Worm (Caenorhabditis elegans): ENCODE results near the gene K03H6.4.

Gene K03H6.4

ce11 chrIV:1469093-1469492 is 52.0 kb downstream of the K03H6.4 start:
- TF ChIP-seq ceh-88 (GFP tag; IDR thresholded peaks at IDR 0.05) (no peak), lin-35 (GFP tag; optimal IDR thresholded peaks at IDR 0.05) (no peak), mep-1 (tag; optimal IDR thresholded peaks at IDR 0.05) (no peak), fkh-8 (tag; optimal IDR thresholded peaks at IDR 0.05) (no peak), nhr-237 (tag; optimal IDR thresholded peaks at IDR 0.05) (no peak), nhr-28 (tag; optimal IDR thresholded peaks at IDR 0.05) (no peak), nhr-85 (tag) (no peak), sptf-1 (tag; optimal IDR thresholded peaks at IDR 0.05) (no peak), fkh-4 (tag; optimal IDR thresholded peaks at IDR 0.05; ENCODE audit: borderline replicate concordance) (no peak), nhr-77 (tag; optimal IDR thresholded peaks at IDR 0.05) (no peak)
